Worm (Caenorhabditis elegans) whole organism, young adult: Measurements from ENCODE around the gene twk-4.
A peak's percentile ranks its signal among the peaks of the same experiment; 100 is the strongest.

ENCODE experiments used
- B0035.1 ChIP-seq: sonication (generic microtip); optimal IDR thresholded peaks from 2 replicates; lab custom pipeline; 2016; ENCODE audit warnings: missing genetic modification characterization, mild to moderate bottlenecking, missing compliant biosample characterization, missing genotype, missing genetic modification reagents
- B0261.1 ChIP-seq: sonication (generic microtip); optimal IDR thresholded peaks from 2 replicates; lab custom pipeline; 2016; ENCODE audit warnings: mild to moderate bottlenecking, missing genetic modification characterization, moderate library complexity, missing compliant biosample characterization
- B0336.3 ChIP-seq: fragments of 200-800 bp; sonication (Bioruptor generic); IDR thresholded peaks from 2 replicates; pipeline ENCODE4 v1.3.6; 2022; ENCODE audit warnings: missing genetic modification characterization, missing compliant biosample characterization
- C06A6.2 ChIP-seq: fragments of 200-800 bp; sonication (Bioruptor generic); conservative IDR thresholded peaks from 2 replicates; pipeline ENCODE4 v1.3.6; 2022; ENCODE audit warnings: missing genetic modification characterization, missing compliant biosample characterization
- C17E4.6 ChIP-seq: fragments of 200-800 bp; sonication (Bioruptor generic); IDR thresholded peaks from 2 replicates; pipeline ENCODE4 v1.3.6; 2022; ENCODE audit warnings: missing genetic modification reagents, missing genetic modification characterization, missing compliant biosample characterization
- F23B12.7 ChIP-seq: sonication (generic microtip); optimal IDR thresholded peaks from 2 replicates; lab custom pipeline; 2017; ENCODE audit warnings: missing genetic modification characterization, mild to moderate bottlenecking, missing compliant biosample characterization, antibody characterized with exemption, moderate library complexity; ENCODE audit not compliant: insufficient read depth
- F39B2.1 ChIP-seq: fragments of 200-800 bp; sonication (Bioruptor generic); IDR thresholded peaks from 2 replicates; pipeline ENCODE4 v1.3.6; 2022; ENCODE audit warnings: missing genetic modification reagents, missing genetic modification characterization, missing compliant biosample characterization
- K11D2.4 ChIP-seq: fragments of 200-800 bp; sonication (Bioruptor generic); IDR thresholded peaks from 2 replicates; pipeline ENCODE4 v1.3.6; 2022; ENCODE audit warnings: missing genetic modification reagents, missing genetic modification characterization, missing compliant biosample characterization
- T07F8.4 ChIP-seq: sonication (generic microtip); optimal IDR thresholded peaks from 2 replicates; lab custom pipeline; 2016; ENCODE audit warnings: mild to moderate bottlenecking, missing genetic modification characterization, moderate library complexity, missing compliant biosample characterization
- Y53G8AR.9 ChIP-seq: fragments of 200-800 bp; sonication (Bioruptor generic); conservative IDR thresholded peaks from 2 replicates; pipeline ENCODE4 v1.3.6; 2022; ENCODE audit warnings: missing genetic modification reagents, missing genetic modification characterization, missing compliant biosample characterization
- Y67H2A.10 ChIP-seq: fragments of 200-800 bp; sonication (Bioruptor generic); conservative IDR thresholded peaks from 2 replicates; pipeline ENCODE4 v1.3.6; 2022; ENCODE audit warnings: missing genetic modification reagents, missing genetic modification characterization, missing compliant biosample characterization
- ama-1 ChIP-seq, 3 experiments: fragments of 150-350 bp in 1 of 3; sonication (generic microtip) in 2 of 3; optimal IDR thresholded peaks; 2 replicates each; lab custom pipeline; 2014 to 2018; ENCODE audit warnings: missing biosample characterization in 2 of 3, missing genetic modification characterization in 2 of 3, missing genetic modification reagents in 2 of 3
- athp-1 ChIP-seq: sonication (generic microtip); optimal IDR thresholded peaks from 2 replicates; lab custom pipeline; 2017; ENCODE audit warnings: mild to moderate bottlenecking, missing genetic modification characterization, missing compliant biosample characterization
- ceh-100 ChIP-seq: fragments of 200-800 bp; sonication (Bioruptor generic); IDR thresholded peaks from 2 replicates; pipeline ENCODE4 v1.3.6; 2022; ENCODE audit warnings: missing genetic modification reagents, missing genetic modification characterization, missing compliant biosample characterization
- ceh-27 ChIP-seq: fragments of 200-800 bp; sonication (Bioruptor generic); optimal IDR thresholded peaks from 2 replicates; lab custom pipeline; 2018; ENCODE audit warnings: mild to moderate bottlenecking, missing genetic modification characterization, moderate library complexity, missing compliant biosample characterization
- chd-7 ChIP-seq: sonication (generic microtip); optimal IDR thresholded peaks from 2 replicates; lab custom pipeline; 2016; ENCODE audit warnings: mild to moderate bottlenecking, missing genetic modification characterization, moderate library complexity, missing compliant biosample characterization
- efl-1 ChIP-seq: fragments of 150-350 bp; optimal IDR thresholded peaks from 2 replicates; lab custom pipeline; 2014; ENCODE audit warnings: missing biosample characterization, missing genetic modification reagents, missing genetic modification characterization
- egrh-3 ChIP-seq: fragments of 200-800 bp; sonication (Bioruptor generic); IDR thresholded peaks from 2 replicates; pipeline ENCODE4 v1.3.6; 2022; ENCODE audit warnings: missing genetic modification reagents, missing genetic modification characterization, missing compliant biosample characterization
- ekl-4 ChIP-seq: fragments of 200-800 bp; sonication (Bioruptor generic); IDR thresholded peaks from 2 replicates; pipeline ENCODE4 v1.3.6; 2022; ENCODE audit warnings: missing genetic modification reagents, missing genetic modification characterization, missing compliant biosample characterization
- ets-4 ChIP-seq: fragments of 200-800 bp; sonication (Bioruptor generic); optimal IDR thresholded peaks from 2 replicates; lab custom pipeline; 2018; ENCODE audit warnings: mild to moderate bottlenecking, missing genetic modification characterization, missing compliant biosample characterization
- gei-17 ChIP-seq: fragments of 200-800 bp; sonication (Bioruptor generic); optimal IDR thresholded peaks from 2 replicates; lab custom pipeline; 2018; ENCODE audit warnings: mild to moderate bottlenecking, missing genetic modification characterization, missing compliant biosample characterization
- lag-1 ChIP-seq: fragments of 200-800 bp; sonication (Bioruptor generic); IDR thresholded peaks from 2 replicates; pipeline ENCODE4 v1.3.6; 2022; ENCODE audit warnings: missing genetic modification reagents, missing genetic modification characterization, missing compliant biosample characterization
- mes-4 ChIP-seq: sonication (generic microtip); optimal IDR thresholded peaks from 2 replicates; lab custom pipeline; 2016; ENCODE audit warnings: missing genotype, missing genetic modification characterization, missing compliant biosample characterization
- mxl-1 ChIP-seq: sonication (generic microtip); optimal IDR thresholded peaks from 2 replicates; lab custom pipeline; 2016; ENCODE audit warnings: missing genetic modification characterization, missing compliant biosample characterization
- nfya-1 ChIP-seq: sonication (generic microtip); optimal IDR thresholded peaks from 2 replicates; lab custom pipeline; 2017; ENCODE audit warnings: antibody characterized with exemption, missing compliant biosample characterization, missing genetic modification characterization, borderline replicate concordance; ENCODE audit not compliant: insufficient read depth
- nfya-2 ChIP-seq: fragments of 200-800 bp; sonication (Bioruptor generic); IDR thresholded peaks from 2 replicates; pipeline ENCODE4 v1.3.6; 2022; ENCODE audit warnings: missing genetic modification reagents, missing genetic modification characterization, missing compliant biosample characterization
- pha-4 ChIP-seq: fragments of 150-350 bp; sonication (generic microtip); optimal IDR thresholded peaks from 2 replicates; lab custom pipeline; 2014; ENCODE audit warnings: missing biosample characterization, missing genetic modification reagents, missing genetic modification characterization
- rec-8 ChIP-seq, 2 experiments: sonication (generic microtip); optimal IDR thresholded peaks; 2 replicates each; lab custom pipeline; 2016; ENCODE audit warnings: mild to moderate bottlenecking in 2 of 2, missing genetic modification characterization in 2 of 2, missing genetic modification reagents in 2 of 2, missing genotype in 2 of 2, missing biosample characterization in 1 of 2, missing compliant biosample characterization in 1 of 2, moderate library complexity in 1 of 2
- repo-1 ChIP-seq: sonication (generic microtip); optimal IDR thresholded peaks from 2 replicates; lab custom pipeline; 2017; ENCODE audit warnings: mild to moderate bottlenecking, missing genetic modification characterization, missing compliant biosample characterization
- rpc-1 ChIP-seq, 2 experiments: fragments of 150-350 bp in 1 of 2; sonication (generic microtip) in 1 of 2; optimal IDR thresholded peaks; 2 replicates each; lab custom pipeline; 2014 to 2018; ENCODE audit warnings: missing biosample characterization in 1 of 2, missing genetic modification characterization in 1 of 2, missing genetic modification reagents in 1 of 2, missing genotype in 1 of 2
- snpc-1.1 ChIP-seq: sonication (generic microtip); optimal IDR thresholded peaks from 2 replicates; lab custom pipeline; 2017; ENCODE audit warnings: missing genetic modification characterization, mild to moderate bottlenecking, missing compliant biosample characterization, antibody characterized with exemption, moderate library complexity, missing genotype, missing genetic modification reagents; ENCODE audit not compliant: insufficient read depth
- snpc-1.3 ChIP-seq: sonication (generic microtip); optimal IDR thresholded peaks from 2 replicates; lab custom pipeline; 2017; ENCODE audit warnings: missing genetic modification characterization, mild to moderate bottlenecking, missing compliant biosample characterization, antibody characterized with exemption, moderate library complexity, missing genotype, missing genetic modification reagents; ENCODE audit not compliant: insufficient read depth
- unc-62 ChIP-seq: fragments of 150-350 bp; optimal IDR thresholded peaks from 2 replicates; lab custom pipeline; 2014; ENCODE audit warnings: missing biosample characterization, missing genetic modification reagents, missing genetic modification characterization
- zfh-2 ChIP-seq: fragments of 200-800 bp; sonication (Bioruptor generic); conservative IDR thresholded peaks from 2 replicates; pipeline ENCODE4 v1.3.6; 2022; ENCODE audit warnings: missing genetic modification reagents, missing genetic modification characterization, missing compliant biosample characterization
- ztf-18 ChIP-seq: sonication (generic microtip); optimal IDR thresholded peaks from 2 replicates; lab custom pipeline; 2016; ENCODE audit warnings: missing genotype, mild to moderate bottlenecking, missing genetic modification characterization, missing compliant biosample characterization
- ztf-22 ChIP-seq: fragments of 200-800 bp; sonication (Bioruptor generic); optimal IDR thresholded peaks from 2 replicates; lab custom pipeline; 2018; ENCODE audit warnings: mild to moderate bottlenecking, missing genetic modification characterization, moderate library complexity, missing compliant biosample characterization
- ztf-25 ChIP-seq: fragments of 200-800 bp; sonication (Bioruptor generic); IDR thresholded peaks from 2 replicates; pipeline ENCODE4 v1.3.6; 2022; ENCODE audit warnings: missing genetic modification reagents, missing genetic modification characterization, missing compliant biosample characterization
- ztf-3 ChIP-seq: fragments of 200-800 bp; sonication (Bioruptor generic); optimal IDR thresholded peaks from 2 replicates; lab custom pipeline; 2018; ENCODE audit warnings: mild to moderate bottlenecking, missing genetic modification characterization, missing compliant biosample characterization
- ztf-6 ChIP-seq: fragments of 200-800 bp; sonication (Bioruptor generic); IDR thresholded peaks from 2 replicates; pipeline ENCODE4 v1.3.6; 2022; ENCODE audit warnings: missing genetic modification reagents, missing genetic modification characterization, missing compliant biosample characterization

The twk-4 gene

ce11 chrII:9137803-9138202, 56.3 kb downstream of the twk-4 start, which contains the start of gene C16D2.3 (continued):
- TF ChIP-seq rec-8 (tag; optimal IDR thresholded peaks at IDR 0.05; lab: Kevin White, UChicago) = no peak
- TF ChIP-seq Y53G8AR.9 (GFP tag; lab: Robert Waterston, UW) = no peak
- TF ChIP-seq ets-4 (GFP tag; lab: Kevin White, UChicago) = no peak
- TF ChIP-seq F39B2.1 (GFP tag; lab: Robert Waterston, UW) = no peak
- TF ChIP-seq mxl-1 (tag; lab: Kevin White, UChicago) = no peak
- no peak for TF ChIP-seq ekl-4 (GFP tag; lab: Robert Waterston, UW)
- no peak for TF ChIP-seq T07F8.4 (tag; lab: Kevin White, UChicago)
- TF ChIP-seq snpc-1.1 (tag; lab: Kevin White, UChicago) = no peak

DNA sequence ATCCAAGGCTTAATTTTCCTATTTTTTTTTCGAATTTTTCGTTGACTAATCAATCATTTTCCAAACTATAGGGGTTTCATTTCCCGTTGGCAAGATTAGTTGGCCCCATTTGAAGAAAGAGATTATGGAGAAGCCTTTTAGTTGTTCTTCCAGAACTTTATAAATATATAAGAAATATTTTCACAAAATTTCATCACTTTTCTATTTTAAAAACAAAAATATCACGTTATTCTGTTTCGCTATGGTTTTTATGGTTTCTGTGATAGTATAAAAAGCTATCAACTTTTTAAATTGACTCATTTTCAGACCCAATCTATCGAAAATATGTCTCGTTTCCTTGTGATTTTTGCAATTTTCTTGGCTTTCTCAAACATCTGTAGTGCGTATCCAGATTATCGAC, 58.2 kb downstream of the twk-4 start, which contains the start of gene nlp-78:
Gene nlp-78, plus strand, starts transcription at position 301 of the 400 bp plus-strand sequence.
- TF ChIP-seq pha-4 (no peak), nfya-2 (no peak), egrh-3 (GFP tag; lab: Robert Waterston, UW) (no peak), rpc-1 (optimal IDR thresholded peaks at IDR 0.05; lab: Kevin White, UChicago) (no peak), rpc-1 (tag; optimal IDR thresholded peaks at IDR 0.05; lab: Kevin White, UChicago) (no peak), ztf-18 (tag; lab: Kevin White, UChicago) (no peak), F23B12.7 (tag; lab: Kevin White, UChicago) (no peak), Y67H2A.10 (GFP tag; lab: Robert Waterston, UW) (no peak), B0035.1 (tag; lab: Kevin White, UChicago) (no peak), snpc-1.3 (no peak)
- TF ChIP-seq, all 124 proteins: peak for 0

- no peak for TF ChIP-seq C17E4.6 (GFP tag; lab: Robert Waterston, UW)
- peak; percentile 38 for TF ChIP-seq chd-7 (tag; lab: Kevin White, UChicago)
Measured at ce11 chrII:9132338-9132737, 61.8 kb downstream of the twk-4 start.

- no peak for TF ChIP-seq ceh-100 (GFP tag; lab: Robert Waterston, UW)
- no peak for TF ChIP-seq K11D2.4
- TF ChIP-seq zfh-2 (GFP tag; lab: Robert Waterston, UW) = no peak
- no peak for TF ChIP-seq B0336.3 (GFP tag; lab: Robert Waterston, UW)
- no peak for TF ChIP-seq repo-1
- no peak for TF ChIP-seq gei-17
- no peak for TF ChIP-seq nfya-1 (tag; lab: Kevin White, UChicago)
Measured at ce11 chrII:9131363-9131762, 62.7 kb downstream of the twk-4 start, which contains the start of gene C16D2.1. TSS of gene C16D2.1 (plus strand) at chrII:9131663.

DNA sequence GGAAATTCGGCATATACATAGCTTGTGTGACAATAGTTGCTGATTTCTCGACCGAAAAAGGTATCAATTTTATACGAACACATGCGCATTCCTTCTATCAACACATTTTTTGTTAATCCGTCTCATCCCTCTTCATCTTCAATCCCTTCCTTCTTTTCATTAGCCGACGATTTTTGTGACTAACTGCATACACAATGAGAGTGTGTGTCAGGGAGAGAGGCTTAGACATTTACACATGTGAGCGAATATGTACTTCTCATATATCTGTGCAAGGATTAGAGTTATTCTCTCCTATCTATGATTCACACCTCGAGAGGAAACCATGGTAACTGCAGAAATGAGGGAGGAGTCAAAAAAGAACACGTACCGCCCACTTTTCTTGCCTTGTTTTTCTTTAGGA, 63.8 kb downstream of the twk-4 start:
- TF ChIP-seq lag-1 (no peak), ama-1 (optimal IDR thresholded peaks at IDR 0.05; lab: Kevin White, UChicago) (no peak), ama-1 (GFP tag; optimal IDR thresholded peaks at IDR 0.05; lab: Kevin White, UChicago) (no peak), athp-1 (tag; lab: Kevin White, UChicago) (no peak), B0261.1 (tag; lab: Kevin White, UChicago) (no peak), ztf-6 (no peak), unc-62 (GFP tag; lab: Kevin White, UChicago) (no peak), ceh-27 (GFP tag; lab: Kevin White, UChicago) (no peak), ztf-3 (GFP tag; lab: Kevin White, UChicago) (no peak), ztf-25 (GFP tag; lab: Robert Waterston, UW) (no peak), B0336.3 (GFP tag; lab: Robert Waterston, UW) (no peak), repo-1 (no peak), mes-4 (tag; lab: Kevin White, UChicago) (no peak), C06A6.2 (no peak), efl-1 (GFP tag; lab: Kevin White, UChicago) (no peak), Y53G8AR.9 (GFP tag; lab: Robert Waterston, UW) (no peak), ztf-22 (GFP tag; lab: Kevin White, UChicago) (no peak)
